Fruit fly (Drosophila melanogaster): ENCODE results near the gene CG33170.

CG33170 gene

DNA sequence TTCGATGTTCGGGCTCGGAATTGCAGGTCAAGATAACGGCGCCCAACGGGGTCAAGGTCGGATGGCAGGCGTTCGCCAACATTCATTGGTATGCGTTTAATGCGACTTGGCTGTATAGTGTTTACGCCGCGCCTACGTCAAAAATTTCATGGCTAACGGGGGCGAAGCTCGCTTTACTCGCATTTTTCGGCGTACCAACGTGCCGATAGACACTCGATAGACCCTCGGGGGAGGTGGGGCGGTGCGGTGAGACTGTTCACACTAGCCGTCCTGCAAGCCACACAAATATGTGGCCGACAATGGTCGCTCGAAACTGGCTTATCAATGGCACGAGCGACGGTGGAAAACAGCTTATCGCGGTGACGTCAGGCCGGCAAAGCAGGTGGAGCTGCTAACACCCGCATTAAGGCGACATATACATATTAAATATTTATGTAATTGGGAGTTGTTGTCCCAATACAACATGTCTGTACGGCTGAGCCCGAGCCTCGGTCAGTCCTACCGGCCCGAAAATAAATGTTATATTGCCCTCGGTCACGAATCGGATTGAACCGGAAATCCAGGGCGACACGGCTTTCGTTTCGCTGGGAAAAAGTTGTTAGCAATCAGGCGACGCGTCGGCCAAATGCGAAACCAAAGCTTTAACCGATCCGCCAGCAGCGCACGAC is 24.3 kb downstream of the CG33170 start (continued):
- TF ChIP-seq pzg (GFP tag; optimal IDR thresholded peaks at IDR 0.05), result no peak
- no peak for TF ChIP-seq Chrac-16 (GFP tag; optimal IDR thresholded peaks at IDR 0.05)
- TF ChIP-seq dmrt11E (tag; optimal IDR thresholded peaks at IDR 0.05), result no peak
- TF ChIP-seq Stat92E (GFP tag; optimal IDR thresholded peaks at IDR 0.05), result no peak
- no peak for TF ChIP-seq ash1 (GFP tag; optimal IDR thresholded peaks at IDR 0.05)
- no peak for TF ChIP-seq tgo (GFP tag; IDR thresholded peaks at IDR 0.05)
- no peak for TF ChIP-seq CG7556 (GFP tag; optimal IDR thresholded peaks at IDR 0.05)
- TF ChIP-seq sd (tag; optimal IDR thresholded peaks at IDR 0.05), result peak; percentile 97
- no peak for TF ChIP-seq zf30C (GFP tag; optimal IDR thresholded peaks at IDR 0.05)
- no peak for TF ChIP-seq eve (GFP tag; optimal IDR thresholded peaks at IDR 0.05)
- no peak for TF ChIP-seq Ravus (GFP tag; IDR thresholded peaks at IDR 0.05)
- TF ChIP-seq da (GFP tag; optimal IDR thresholded peaks at IDR 0.05), result no peak
- no peak for TF ChIP-seq Bteb2 (GFP tag; optimal IDR thresholded peaks at IDR 0.05)
- no peak for TF ChIP-seq bcd (GFP tag; optimal IDR thresholded peaks at IDR 0.05)
- no peak for TF ChIP-seq chn (GFP tag; optimal IDR thresholded peaks at IDR 0.05)
- peak; percentile 47 for TF ChIP-seq vvl (GFP tag; IDR thresholded peaks at IDR 0.05)
- no peak for TF ChIP-seq CG17912 (GFP tag; optimal IDR thresholded peaks at IDR 0.05)
- TF ChIP-seq stwl (tag; optimal IDR thresholded peaks at IDR 0.05), result no peak
- TF ChIP-seq CG32767 (GFP tag; IDR thresholded peaks at IDR 0.05), result no peak
- TF ChIP-seq CG2875 (GFP tag; optimal IDR thresholded peaks at IDR 0.05), result no peak
- TF ChIP-seq CG12104 (GFP tag; optimal IDR thresholded peaks at IDR 0.05), result no peak
- TF ChIP-seq CG11398 (GFP tag; optimal IDR thresholded peaks at IDR 0.05), result no peak
- TF ChIP-seq pb (GFP tag; optimal IDR thresholded peaks at IDR 0.05), result no peak
- TF ChIP-seq gce (GFP tag; IDR thresholded peaks at IDR 0.05), result no peak
- no peak for TF ChIP-seq CG14860 (GFP tag; IDR thresholded peaks at IDR 0.05; ENCODE audit: partially characterized antibody)
- TF ChIP-seq CG13123 (GFP tag; optimal IDR thresholded peaks at IDR 0.05), result no peak
- TF ChIP-seq CG18619 (GFP tag; optimal IDR thresholded peaks at IDR 0.05), result no peak
- peak; percentile 71 for TF ChIP-seq CG10543 (GFP tag; optimal IDR thresholded peaks at IDR 0.05)
- no peak for TF ChIP-seq gcm2 (GFP tag; optimal IDR thresholded peaks at IDR 0.05)
- no peak for TF ChIP-seq sisA (GFP tag; IDR thresholded peaks at IDR 0.05)
- TF ChIP-seq chinmo (GFP tag; IDR thresholded peaks at IDR 0.05; ENCODE audit: partially characterized antibody), result no peak
- TF ChIP-seq CG8089 (GFP tag; optimal IDR thresholded peaks at IDR 0.05), result no peak
- no peak for TF ChIP-seq CG10321 (GFP tag; IDR thresholded peaks at IDR 0.05)
- no peak for TF ChIP-seq ssp (GFP tag; IDR thresholded peaks at IDR 0.05)
- TF ChIP-seq ham (GFP tag; IDR thresholded peaks at IDR 0.05), result no peak
- TF ChIP-seq Mad (GFP tag; optimal IDR thresholded peaks at IDR 0.05), result no peak
- TF ChIP-seq CG6765 (GFP tag; optimal IDR thresholded peaks at IDR 0.05), result no peak
- no peak for TF ChIP-seq E2f2 (GFP tag; IDR thresholded peaks at IDR 0.05)
- TF ChIP-seq slp2 (GFP tag; optimal IDR thresholded peaks at IDR 0.05), result no peak

DNA sequence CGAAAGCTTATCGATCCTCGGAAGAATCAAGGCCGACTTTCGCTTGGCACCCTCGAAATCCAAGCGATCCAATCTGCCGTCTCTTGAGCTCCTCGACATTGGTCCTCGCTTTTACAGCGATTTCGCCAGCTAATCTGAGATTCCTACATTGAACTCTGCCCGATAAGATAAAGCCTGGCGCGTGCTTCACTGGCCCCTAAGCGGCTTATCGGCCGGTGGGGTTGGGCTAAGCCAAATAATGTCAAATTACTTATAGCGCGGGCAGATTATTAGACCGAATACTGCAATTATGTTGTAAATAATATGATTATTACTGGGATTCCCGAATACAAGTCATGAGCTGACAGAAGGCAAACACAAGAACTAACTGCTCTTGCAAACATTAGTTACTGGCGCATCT is 25.6 kb downstream of the CG33170 start:
- no peak for TF ChIP-seq CG6791 (GFP tag; IDR thresholded peaks at IDR 0.05; ENCODE audit: partially characterized antibody)
- TF ChIP-seq lbe (GFP tag; optimal IDR thresholded peaks at IDR 0.05), result no peak
- TF ChIP-seq exex (tag; optimal IDR thresholded peaks at IDR 0.05), result peak; percentile 97
- TF ChIP-seq bbx (GFP tag; IDR thresholded peaks at IDR 0.05; ENCODE audit: partially characterized antibody), result no peak
- TF ChIP-seq CG4328 (GFP tag; optimal IDR thresholded peaks at IDR 0.05), result no peak
- TF ChIP-seq NfI (GFP tag; optimal IDR thresholded peaks at IDR 0.05), result no peak
- TF ChIP-seq jigr1 (GFP tag; IDR thresholded peaks at IDR 0.05), result no peak
- no peak for TF ChIP-seq CG8281 (tag; optimal IDR thresholded peaks at IDR 0.05)
- no peak for TF ChIP-seq seq (GFP tag; IDR thresholded peaks at IDR 0.05)
- TF ChIP-seq br (optimal IDR thresholded peaks at IDR 0.05), result no peak
- no peak for TF ChIP-seq CG2199 (GFP tag; IDR thresholded peaks at IDR 0.05)
- no peak for TF ChIP-seq insv (GFP tag; optimal IDR thresholded peaks at IDR 0.05)
- no peak for TF ChIP-seq Ptx1 (GFP tag; IDR thresholded peaks at IDR 0.05)
- no peak for TF ChIP-seq trem (tag; optimal IDR thresholded peaks at IDR 0.05)
- TF ChIP-seq Hr3 (GFP tag; optimal IDR thresholded peaks at IDR 0.05), result no peak

All from whole organism, embryonic.